Worm (Caenorhabditis elegans) whole organism, late embryonic: ENCODE measurements around the gene F47G3.3.

Source experiments
- T23F11.4 ChIP-seq: fragments of 200-800 bp; sonication (Bioruptor generic); optimal IDR thresholded peaks from 2 replicates; lab custom pipeline; 2018; ENCODE audit warnings: mild to moderate bottlenecking, missing genetic modification characterization, missing compliant biosample characterization
- elt-4 ChIP-seq: sonication (generic microtip); optimal IDR thresholded peaks from 2 replicates; lab custom pipeline; 2016; ENCODE audit warnings: missing genetic modification characterization, missing compliant biosample characterization
- madf-2 ChIP-seq: sonication (generic microtip); optimal IDR thresholded peaks from 2 replicates; lab custom pipeline; 2017; ENCODE audit warnings: missing genetic modification characterization, missing compliant biosample characterization
- nhr-11 ChIP-seq: fragments of 150-350 bp; optimal IDR thresholded peaks from 2 replicates; lab custom pipeline; 2014; ENCODE audit warnings: missing biosample characterization, missing genetic modification characterization

- TF ChIP-seq madf-2 (tag; lab: Kevin White, UChicago) (no peak), elt-4 (tag; lab: Kevin White, UChicago) (no peak), nhr-11 (tag; lab: Kevin White, UChicago) (no peak), T23F11.4 (GFP tag; lab: Kevin White, UChicago) (no peak)
These were observed 5.5 kb downstream of the F47G3.3 start, which contains the start of gene F47G3.4 for ce11 chrX:2381282-2381681.
